Worm (Caenorhabditis elegans) whole organism, L2 larva: ENCODE data around the gene elks-1.
A peak's percentile ranks its signal among the peaks of the same experiment; 100 is the strongest.
"Not testable (repeated sequence)": the region's sequence is repeated elsewhere in the genome, so short reads cannot be mapped to it uniquely, and the experiment has no call there.

Experiments used
- F13H6.1 ChIP-seq: sonication (generic microtip); optimal IDR thresholded peaks from 2 replicates; lab custom pipeline; 2016; ENCODE audit warnings: missing genetic modification characterization, missing compliant biosample characterization
- R02D3.7 ChIP-seq: fragments of 150-350 bp; optimal IDR thresholded peaks from 2 replicates; lab custom pipeline; 2014; ENCODE audit warnings: missing biosample characterization, missing genetic modification characterization
- ZK546.5 ChIP-seq: sonication (generic microtip); optimal IDR thresholded peaks from 2 replicates; lab custom pipeline; 2017; ENCODE audit warnings: missing biosample characterization, missing genetic modification characterization
- alr-1 ChIP-seq: fragments of 150-350 bp; optimal IDR thresholded peaks from 2 replicates; lab custom pipeline; 2014; ENCODE audit warnings: missing biosample characterization, missing genetic modification characterization
- aly-2 ChIP-seq: fragments of 150-350 bp; optimal IDR thresholded peaks from 2 replicates; lab custom pipeline; 2014; ENCODE audit warnings: missing biosample characterization, missing genetic modification characterization
- ama-1 ChIP-seq: fragments of 150-350 bp; optimal IDR thresholded peaks from 2 replicates; lab custom pipeline; 2018; ENCODE audit warnings: inconsistent platforms
- ceh-82 ChIP-seq: fragments of 150-350 bp; optimal IDR thresholded peaks from 2 replicates; lab custom pipeline; 2014; ENCODE audit warnings: missing biosample characterization, missing genetic modification characterization
- dmd-4 ChIP-seq: sonication (generic microtip); optimal IDR thresholded peaks from 2 replicates; lab custom pipeline; 2017; ENCODE audit warnings: missing biosample characterization, missing genetic modification characterization
- elt-1 ChIP-seq: fragments of 150-350 bp; optimal IDR thresholded peaks from 2 replicates; lab custom pipeline; 2014; ENCODE audit warnings: missing biosample characterization, missing genetic modification characterization
- gmeb-1 ChIP-seq: fragments of 150-350 bp; optimal IDR thresholded peaks from 2 replicates; lab custom pipeline; 2014; ENCODE audit warnings: missing biosample characterization, missing genetic modification characterization
- lin-13 ChIP-seq: fragments of 150-350 bp; optimal IDR thresholded peaks from 2 replicates; lab custom pipeline; 2014; ENCODE audit warnings: missing biosample characterization, missing genetic modification reagents, missing genetic modification characterization
- lin-39 ChIP-seq: fragments of 150-350 bp; optimal IDR thresholded peaks from 2 replicates; lab custom pipeline; 2014; ENCODE audit warnings: missing biosample characterization, missing genetic modification reagents, missing genetic modification characterization
- lsy-2 ChIP-seq, 2 experiments: fragments of 150-350 bp in 1 of 2; sonication (generic microtip) in 1 of 2; optimal IDR thresholded peaks; 2 replicates each; lab custom pipeline; 2014 to 2017; ENCODE audit warnings: missing biosample characterization in 2 of 2, missing genetic modification characterization in 2 of 2
- mbf-1 ChIP-seq: sonication (generic microtip); optimal IDR thresholded peaks from 2 replicates; lab custom pipeline; 2017; ENCODE audit warnings: missing biosample characterization, missing genetic modification characterization
- nhr-10 ChIP-seq: sonication (generic microtip); optimal IDR thresholded peaks from 2 replicates; lab custom pipeline; 2017; ENCODE audit warnings: missing biosample characterization, missing genetic modification characterization
- nhr-11 ChIP-seq: fragments of 150-350 bp; optimal IDR thresholded peaks from 2 replicates; lab custom pipeline; 2014; ENCODE audit warnings: missing biosample characterization, missing genetic modification characterization
- nhr-12 ChIP-seq: fragments of 150-350 bp; optimal IDR thresholded peaks from 2 replicates; lab custom pipeline; 2014; ENCODE audit warnings: missing biosample characterization, missing genetic modification characterization
- nhr-21 ChIP-seq: fragments of 150-350 bp; optimal IDR thresholded peaks from 2 replicates; lab custom pipeline; 2014; ENCODE audit warnings: missing biosample characterization, missing genetic modification characterization
- nhr-23 ChIP-seq: fragments of 150-350 bp; optimal IDR thresholded peaks from 2 replicates; lab custom pipeline; 2014; ENCODE audit warnings: missing biosample characterization, missing genetic modification reagents, missing genetic modification characterization
- nhr-237 ChIP-seq: fragments of 150-350 bp; optimal IDR thresholded peaks from 2 replicates; lab custom pipeline; 2014; ENCODE audit warnings: missing biosample characterization, missing genetic modification characterization
- nhr-25 ChIP-seq: fragments of 150-350 bp; sonication (generic microtip); optimal IDR thresholded peaks from 3 replicates; lab custom pipeline; 2014; ENCODE audit warnings: missing biosample characterization, missing genetic modification characterization
- nhr-6 ChIP-seq: fragments of 150-350 bp; optimal IDR thresholded peaks from 2 replicates; lab custom pipeline; 2014; ENCODE audit warnings: missing biosample characterization, missing genetic modification characterization
- peb-1 ChIP-seq: fragments of 150-350 bp; optimal IDR thresholded peaks from 2 replicates; lab custom pipeline; 2014; ENCODE audit warnings: missing biosample characterization, missing genetic modification characterization
- sem-4 ChIP-seq: fragments of 150-350 bp; optimal IDR thresholded peaks from 2 replicates; lab custom pipeline; 2014; ENCODE audit warnings: missing biosample characterization, missing genetic modification reagents, missing genetic modification characterization
- skn-1 ChIP-seq: sonication (generic microtip); optimal IDR thresholded peaks from 2 replicates; lab custom pipeline; 2017; ENCODE audit warnings: missing biosample characterization, missing genetic modification characterization
- sma-9 ChIP-seq, 2 experiments: fragments of 150-350 bp in 1 of 2; sonication (generic microtip) in 1 of 2; optimal IDR thresholded peaks; 2 replicates each; lab custom pipeline; 2014 to 2016; ENCODE audit warnings: missing genetic modification characterization in 2 of 2, mild to moderate bottlenecking in 1 of 2, missing biosample characterization in 1 of 2, missing compliant biosample characterization in 1 of 2, missing genetic modification reagents in 1 of 2, moderate library complexity in 1 of 2
- snpc-4 ChIP-seq: fragments of 150-350 bp; optimal IDR thresholded peaks from 2 replicates; lab custom pipeline; 2014; ENCODE audit warnings: missing biosample characterization, missing genetic modification characterization
- unc-39 ChIP-seq: fragments of 150-350 bp; optimal IDR thresholded peaks from 2 replicates; lab custom pipeline; 2014; ENCODE audit warnings: missing biosample characterization, missing genetic modification characterization
- unc-62 ChIP-seq: fragments of 150-350 bp; optimal IDR thresholded peaks from 2 replicates; lab custom pipeline; 2014; ENCODE audit warnings: missing biosample characterization, missing genetic modification reagents, missing genetic modification characterization
- zag-1 ChIP-seq: fragments of 150-350 bp; optimal IDR thresholded peaks from 2 replicates; lab custom pipeline; 2014; ENCODE audit warnings: missing biosample characterization, missing genetic modification characterization
- ztf-11 ChIP-seq: sonication (generic microtip); optimal IDR thresholded peaks from 2 replicates; lab custom pipeline; 2017; ENCODE audit warnings: missing biosample characterization, missing genetic modification characterization

The elks-1 gene

ce11 chrIV:3338176-3338575 is 11.7 kb downstream of the elks-1 start:
- TF ChIP-seq peb-1 (tag; lab: Kevin White, UChicago): no peak
- TF ChIP-seq nhr-10 (tag; lab: Kevin White, UChicago): no peak
- no peak for TF ChIP-seq ceh-82 (tag; lab: Kevin White, UChicago)
- TF ChIP-seq skn-1 (tag; lab: Kevin White, UChicago): no peak
- TF ChIP-seq R02D3.7 (tag; lab: Kevin White, UChicago): no peak
- TF ChIP-seq, all 48 proteins: peak for 0

ce11 chrIV:3337275-3337674 is 12.6 kb downstream of the elks-1 start:
- TF ChIP-seq peb-1 (tag; lab: Kevin White, UChicago): no peak
- no peak for TF ChIP-seq nhr-10 (tag; lab: Kevin White, UChicago)
- TF ChIP-seq gmeb-1 (tag; lab: Kevin White, UChicago): no peak
- TF ChIP-seq sma-9 (GFP tag; optimal IDR thresholded peaks at IDR 0.05; lab: Kevin White, UChicago): no peak
- TF ChIP-seq sma-9 (tag; optimal IDR thresholded peaks at IDR 0.05; lab: Kevin White, UChicago): no peak
- no peak for TF ChIP-seq lsy-2 (tag; optimal IDR thresholded peaks at IDR 0.05; lab: Kevin White, UChicago)
- TF ChIP-seq nhr-6 (tag; lab: Kevin White, UChicago): no peak
- no peak for TF ChIP-seq ama-1 (lab: Kevin White, UChicago)
- no peak for TF ChIP-seq snpc-4 (tag; lab: Kevin White, UChicago)
- TF ChIP-seq ZK546.5 (tag; lab: Kevin White, UChicago): no peak
- no peak for TF ChIP-seq ztf-11 (tag; lab: Kevin White, UChicago)
- no peak for TF ChIP-seq nhr-23
- TF ChIP-seq lin-13 (GFP tag; lab: Kevin White, UChicago): no peak
- TF ChIP-seq elt-1 (tag; lab: Kevin White, UChicago): no peak

- TF ChIP-seq dmd-4 (tag; lab: Kevin White, UChicago) (no peak), nhr-25 (tag; lab: Kevin White, UChicago) (no peak), unc-39 (tag; lab: Kevin White, UChicago) (no peak), nhr-237 (no peak), zag-1 (tag; lab: Kevin White, UChicago) (no peak), elt-1 (tag; lab: Kevin White, UChicago) (no peak), snpc-4 (tag; lab: Kevin White, UChicago) (no peak), lin-13 (GFP tag; lab: Kevin White, UChicago) (peak; percentile 13), nhr-23 (no peak), lin-39 (tag; lab: Kevin White, UChicago) (no peak), peb-1 (tag; lab: Kevin White, UChicago) (no peak), sem-4 (tag; lab: Kevin White, UChicago) (peak; percentile 4), nhr-11 (tag; lab: Kevin White, UChicago) (no peak), lsy-2 (tag; optimal IDR thresholded peaks at IDR 0.05; lab: Kevin White, UChicago) (peak in 1 of 2 experiments; percentile 33), R02D3.7 (tag; lab: Kevin White, UChicago) (no peak), nhr-21 (tag; lab: Kevin White, UChicago) (peak; percentile 11), aly-2 (tag; lab: Kevin White, UChicago) (no peak), mbf-1 (tag; lab: Kevin White, UChicago) (no peak), alr-1 (tag; lab: Kevin White, UChicago) (no peak), nhr-10 (tag; lab: Kevin White, UChicago) (no peak), F13H6.1 (tag; lab: Kevin White, UChicago) (no peak), unc-62 (GFP tag; lab: Kevin White, UChicago) (no peak), gmeb-1 (tag; lab: Kevin White, UChicago) (peak; percentile 39), sma-9 (GFP tag; optimal IDR thresholded peaks at IDR 0.05; lab: Kevin White, UChicago) (peak; percentile 29), sma-9 (tag; optimal IDR thresholded peaks at IDR 0.05; lab: Kevin White, UChicago) (no peak), ama-1 (lab: Kevin White, UChicago) (peak; percentile 72)
Measured at ce11 chrIV:3336585-3336984, 13.2 kb downstream of the elks-1 start, which contains the start of gene F42A6.6. F42A6.6 (minus strand) TSS chrIV:3336873.

ce11 chrIV:3331758-3332157 is 18.1 kb downstream of the elks-1 start, which contains the start of gene F42A6.5:
F42A6.5 (minus strand) TSS chrIV:3331858.
- not testable (repeated sequence) for TF ChIP-seq nhr-12; aly-2 (tag; lab: Kevin White, UChicago); alr-1 (tag; lab: Kevin White, UChicago)
- TF ChIP-seq, all 48 proteins: peak for 0; not testable (repeated sequence) for 48

ce11 chrIV:3314099-3314498 is 35.7 kb downstream of the elks-1 start:
- TF ChIP-seq lsy-2 (tag; optimal IDR thresholded peaks at IDR 0.05; lab: Kevin White, UChicago): peak in 1 of 2 experiments; percentile 44
